Fruit fly (Drosophila melanogaster) whole organism, embryonic: ENCODE measurements around the gene Plap.
A peak's percentile ranks its signal among the peaks of the same experiment; 100 is the strongest.

Source experiments
- BEAF-32 ChIP-seq: fragments of 200-800 bp; sonication (Bioruptor generic); optimal IDR thresholded peaks from 3 replicates; lab custom pipeline; 2017; ENCODE audit warnings: missing biosample characterization, missing genetic modification characterization, mild to moderate bottlenecking, moderate library complexity, missing genetic modification reagents
- CG10366 ChIP-seq: fragments of 200-800 bp; sonication (Bioruptor generic); IDR thresholded peaks from 2 replicates; pipeline ENCODE4 v1.3.6; 2022; ENCODE audit warnings: missing biosample characterization, missing genetic modification characterization
- CG11456 ChIP-seq: fragments of 200-800 bp; sonication (Bioruptor generic); IDR thresholded peaks from 3 replicates; pipeline ENCODE4 v1.3.6; 2022; ENCODE audit warnings: missing biosample characterization, missing genetic modification characterization
- CG12942 ChIP-seq: fragments of 200-800 bp; sonication (Bioruptor generic); optimal IDR thresholded peaks from 3 replicates; lab custom pipeline; 2016; ENCODE audit warnings: missing biosample characterization, missing genetic modification characterization
- CG14667 ChIP-seq: fragments of 200-800 bp; sonication (Bioruptor generic); IDR thresholded peaks from 2 replicates; pipeline ENCODE4 v1.3.6; 2022; ENCODE audit warnings: missing biosample characterization, missing genetic modification characterization
- CG14965 ChIP-seq: fragments of 200-800 bp; sonication (Bioruptor generic); optimal IDR thresholded peaks from 2 replicates; lab custom pipeline; 2016; ENCODE audit warnings: missing biosample characterization, missing genetic modification characterization, borderline replicate concordance
- CG16779 ChIP-seq: fragments of 200-800 bp; sonication (Bioruptor generic); IDR thresholded peaks from 2 replicates; pipeline ENCODE4 v1.3.6; 2022; ENCODE audit warnings: missing biosample characterization, missing genetic modification characterization
- CG1792 ChIP-seq: fragments of 200-800 bp; sonication (Bioruptor generic); optimal IDR thresholded peaks from 2 replicates; lab custom pipeline; 2016; ENCODE audit warnings: missing biosample characterization, missing genetic modification characterization
- CG18619 ChIP-seq: fragments of 200-800 bp; sonication (Bioruptor generic); optimal IDR thresholded peaks from 3 replicates; lab custom pipeline; 2017; ENCODE audit warnings: missing biosample characterization, mild to moderate bottlenecking, missing genetic modification characterization
- CG2129 ChIP-seq: fragments of 200-800 bp; sonication (Bioruptor generic); IDR thresholded peaks from 2 replicates; pipeline ENCODE4 v1.3.6; 2022; ENCODE audit warnings: missing biosample characterization, missing genetic modification characterization; ENCODE audit not compliant: partially characterized antibody
- CG2875 ChIP-seq: fragments of 200-800 bp; sonication (Bioruptor generic); optimal IDR thresholded peaks from 2 replicates; lab custom pipeline; 2017; ENCODE audit warnings: missing biosample characterization, mild to moderate bottlenecking, missing genetic modification characterization, missing genetic modification reagents
- CG30431 ChIP-seq: fragments of 200-800 bp; sonication (Bioruptor generic); optimal IDR thresholded peaks from 2 replicates; lab custom pipeline; 2017; ENCODE audit warnings: missing biosample characterization, missing genetic modification characterization
- CG32532 ChIP-seq: fragments of 200-800 bp; sonication (Bioruptor generic); IDR thresholded peaks from 2 replicates; pipeline ENCODE4 v1.3.6; 2022; ENCODE audit warnings: missing biosample characterization, missing genetic modification characterization
- CG32767 ChIP-seq: fragments of 200-800 bp; sonication (Bioruptor generic); IDR thresholded peaks from 2 replicates; pipeline ENCODE4 v1.3.6; 2022; ENCODE audit warnings: missing biosample characterization, missing genetic modification characterization
- CG34224 ChIP-seq: fragments of 200-800 bp; sonication (Bioruptor generic); IDR thresholded peaks from 3 replicates; pipeline ENCODE4 v1.3.6; 2022; ENCODE audit warnings: missing biosample characterization, missing genetic modification characterization; ENCODE audit not compliant: partially characterized antibody
- CG6175 ChIP-seq: fragments of 200-800 bp; sonication (Bioruptor generic); IDR thresholded peaks from 3 replicates; pipeline ENCODE4 v1.3.6; 2022; ENCODE audit warnings: missing biosample characterization, missing genetic modification characterization
- CG7556 ChIP-seq: fragments of 200-800 bp; sonication (Bioruptor generic); optimal IDR thresholded peaks from 2 replicates; lab custom pipeline; 2017; ENCODE audit warnings: missing biosample characterization, mild to moderate bottlenecking, missing genetic modification characterization
- CrebB ChIP-seq: fragments of 200-800 bp; sonication (Bioruptor generic); optimal IDR thresholded peaks from 3 replicates; lab custom pipeline; 2018; ENCODE audit warnings: missing biosample characterization, mild to moderate bottlenecking, missing genetic modification characterization
- Deaf1 ChIP-seq: fragments of 200-800 bp; optimal IDR thresholded peaks from 3 replicates; lab custom pipeline; 2019; ENCODE audit warnings: missing biosample characterization, mild to moderate bottlenecking, missing genetic modification characterization, moderate library complexity
- Dip3 ChIP-seq: fragments of 200-800 bp; sonication (Bioruptor generic); optimal IDR thresholded peaks from 3 replicates; lab custom pipeline; 2016; ENCODE audit warnings: missing biosample characterization, missing genetic modification characterization
- Dll ChIP-seq: fragments of 200-800 bp; sonication (Bioruptor generic); IDR thresholded peaks from 4 replicates; pipeline ENCODE4 v1.3.6; 2022; ENCODE audit warnings: missing biosample characterization, missing genetic modification characterization; ENCODE audit not compliant: partially characterized antibody
- Doc3 ChIP-seq: fragments of 200-800 bp; sonication (Bioruptor generic); IDR thresholded peaks from 3 replicates; pipeline ENCODE4 v1.3.6; 2022; ENCODE audit warnings: missing biosample characterization, missing genetic modification characterization; ENCODE audit not compliant: partially characterized antibody
- H2.0 ChIP-seq: fragments of 200-800 bp; sonication (Bioruptor generic); IDR thresholded peaks from 2 replicates; pipeline ENCODE4 v1.3.6; 2022; ENCODE audit warnings: missing biosample characterization, missing genetic modification characterization
- HHEX ChIP-seq: fragments of 200-800 bp; sonication (Bioruptor generic); optimal IDR thresholded peaks from 3 replicates; lab custom pipeline; 2017; ENCODE audit warnings: missing biosample characterization, mild to moderate bottlenecking, missing genetic modification characterization, missing genetic modification reagents
- NC2α ChIP-seq: fragments of 200-800 bp; sonication (Bioruptor generic); optimal IDR thresholded peaks from 2 replicates; lab custom pipeline; 2016; ENCODE audit warnings: missing biosample characterization, missing genetic modification characterization
- Nf-YB ChIP-seq: fragments of 200-800 bp; sonication (Bioruptor generic); optimal IDR thresholded peaks from 3 replicates; lab custom pipeline; 2019; ENCODE audit warnings: missing biosample characterization, mild to moderate bottlenecking, missing genetic modification characterization, moderate library complexity
- Nf-YC ChIP-seq: fragments of 200-800 bp; optimal IDR thresholded peaks from 3 replicates; lab custom pipeline; 2019; ENCODE audit warnings: missing biosample characterization, mild to moderate bottlenecking, missing genetic modification characterization, moderate library complexity
- NfI ChIP-seq: fragments of 200-800 bp; sonication (Bioruptor generic); optimal IDR thresholded peaks from 3 replicates; lab custom pipeline; 2018; ENCODE audit warnings: missing biosample characterization, mild to moderate bottlenecking, missing genetic modification characterization, moderate library complexity
- Side ChIP-seq: fragments of 200-800 bp; sonication (Bioruptor generic); optimal IDR thresholded peaks from 2 replicates; lab custom pipeline; 2016; ENCODE audit warnings: missing biosample characterization, missing genetic modification characterization
- Sox102F ChIP-seq: fragments of 200-800 bp; sonication (Bioruptor generic); optimal IDR thresholded peaks from 2 replicates; lab custom pipeline; 2018; ENCODE audit warnings: missing biosample characterization, mild to moderate bottlenecking, missing genetic modification characterization, moderate library complexity
- TFAM ChIP-seq: fragments of 200-800 bp; sonication (Bioruptor generic); optimal IDR thresholded peaks from 2 replicates; lab custom pipeline; 2017; ENCODE audit warnings: missing biosample characterization, missing genetic modification characterization, inconsistent platforms
- crc ChIP-seq: fragments of 200-800 bp; sonication (Bioruptor generic); optimal IDR thresholded peaks from 2 replicates; lab custom pipeline; 2016; ENCODE audit warnings: missing biosample characterization, missing genetic modification characterization
- croc ChIP-seq: fragments of 200-800 bp; sonication (Bioruptor generic); conservative IDR thresholded peaks from 3 replicates; pipeline ENCODE4 v1.3.6; 2022; ENCODE audit warnings: missing biosample characterization, missing genetic modification characterization
- dmrt11E ChIP-seq: fragments of 200-800 bp; sonication (Bioruptor generic); optimal IDR thresholded peaks from 3 replicates; lab custom pipeline; 2018; ENCODE audit warnings: missing biosample characterization, mild to moderate bottlenecking, missing genetic modification characterization, moderate library complexity
- dysf ChIP-seq: fragments of 200-800 bp; sonication (Bioruptor generic); IDR thresholded peaks from 3 replicates; pipeline ENCODE4 v1.3.6; 2022; ENCODE audit warnings: missing biosample characterization, missing genetic modification characterization
- en ChIP-seq: fragments of 200-800 bp; sonication (Bioruptor generic); optimal IDR thresholded peaks from 2 replicates; lab custom pipeline; 2016; ENCODE audit warnings: missing biosample characterization, missing genetic modification characterization
- gcm2 ChIP-seq: fragments of 200-800 bp; sonication (Bioruptor generic); optimal IDR thresholded peaks from 2 replicates; lab custom pipeline; 2016; ENCODE audit warnings: missing biosample characterization, missing genetic modification characterization
- gem ChIP-seq: fragments of 200-800 bp; sonication (Bioruptor generic); optimal IDR thresholded peaks from 2 replicates; lab custom pipeline; 2019; ENCODE audit warnings: missing biosample characterization, mild to moderate bottlenecking, missing genetic modification characterization, moderate library complexity
- lbe ChIP-seq: fragments of 200-800 bp; sonication (Bioruptor generic); optimal IDR thresholded peaks from 2 replicates; lab custom pipeline; 2016; ENCODE audit warnings: missing biosample characterization, mild to moderate bottlenecking, missing genetic modification characterization
- mam ChIP-seq: fragments of 200-800 bp; sonication (Bioruptor generic); optimal IDR thresholded peaks from 3 replicates; lab custom pipeline; 2016; ENCODE audit warnings: missing biosample characterization, missing genetic modification characterization
- oc ChIP-seq: fragments of 200-800 bp; sonication (Bioruptor generic); optimal IDR thresholded peaks from 2 replicates; lab custom pipeline; 2018; ENCODE audit warnings: missing biosample characterization, mild to moderate bottlenecking, missing genetic modification characterization, moderate library complexity
- row ChIP-seq: fragments of 200-800 bp; sonication (Bioruptor generic); IDR thresholded peaks from 3 replicates; pipeline ENCODE4 v1.3.6; 2022; ENCODE audit warnings: missing biosample characterization, missing genetic modification characterization
- salm ChIP-seq: fragments of 200-800 bp; sonication (Bioruptor generic); optimal IDR thresholded peaks from 2 replicates; lab custom pipeline; 2018; ENCODE audit warnings: missing biosample characterization, mild to moderate bottlenecking, missing genetic modification characterization
- sens-2 ChIP-seq: fragments of 200-800 bp; sonication (Bioruptor generic); IDR thresholded peaks from 2 replicates; pipeline ENCODE4 v1.3.6; 2022; ENCODE audit warnings: missing biosample characterization, missing genetic modification characterization
- stwl ChIP-seq: fragments of 200-800 bp; sonication (Bioruptor generic); optimal IDR thresholded peaks from 3 replicates; lab custom pipeline; 2018; ENCODE audit warnings: missing biosample characterization, mild to moderate bottlenecking, missing genetic modification characterization, moderate library complexity
- tgo ChIP-seq: fragments of 200-800 bp; sonication (Bioruptor generic); IDR thresholded peaks from 3 replicates; pipeline ENCODE4 v1.3.6; 2022; ENCODE audit warnings: missing biosample characterization, missing genetic modification characterization
- tx ChIP-seq: fragments of 200-800 bp; sonication (Bioruptor generic); optimal IDR thresholded peaks from 2 replicates; lab custom pipeline; 2016; ENCODE audit warnings: missing biosample characterization, missing genetic modification characterization
- wor ChIP-seq: fragments of 200-800 bp; sonication (Bioruptor generic); IDR thresholded peaks from 2 replicates; pipeline ENCODE4 v1.3.6; 2022; ENCODE audit warnings: missing biosample characterization, missing genetic modification characterization
- z ChIP-seq: fragments of 200-800 bp; sonication (Bioruptor generic); IDR thresholded peaks from 3 replicates; pipeline ENCODE4 v1.3.6; 2022; ENCODE audit warnings: missing biosample characterization, missing genetic modification characterization

The Plap gene

dm6 chr2L:1157679-1158518 is 12.3 kb downstream of the Plap start, which contains the start of gene capt (continued):
- peak; percentile 16 for TF ChIP-seq Dip3
- no peak for TF ChIP-seq crc (GFP tag; lab: Kevin White, UChicago)
- TF ChIP-seq CG10366 (GFP tag; lab: Robert Waterston, UW), result peak; percentile 14; the same call in 1 of the 2 replicates
- TF ChIP-seq tx (GFP tag; lab: Kevin White, UChicago), result no peak
- TF ChIP-seq en (GFP tag; lab: Kevin White, UChicago), result no peak
- TF ChIP-seq CG11456 (GFP tag; lab: Robert Waterston, UW), result peak; percentile 62; the same call in 1 of the 3 replicates
- TF ChIP-seq Deaf1, result no peak
- 0 out of 2 replicates have a peak, but pooled peaks have one; percentile 7 for TF ChIP-seq H2.0 (GFP tag; lab: Robert Waterston, UW)
- no peak for TF ChIP-seq Sox102F (GFP tag; lab: Kevin White, UChicago)
- TF ChIP-seq lbe (GFP tag; lab: Kevin White, UChicago), result no peak
- no peak for TF ChIP-seq Dll (GFP tag; lab: Robert Waterston, UW)
- TF ChIP-seq dmrt11E (tag; lab: Kevin White, UChicago), result peak; percentile 14
- no peak for TF ChIP-seq gem (tag; lab: Kevin White, UChicago)
- no peak for TF ChIP-seq Side (GFP tag; lab: Kevin White, UChicago)
- TF ChIP-seq CG14667 (GFP tag; lab: Robert Waterston, UW), result no peak
- no peak for TF ChIP-seq CG2129 (GFP tag; lab: Robert Waterston, UW)
- TF ChIP-seq gcm2 (GFP tag; lab: Kevin White, UChicago), result no peak
- TF ChIP-seq row, result peak; percentile 94
- no peak for TF ChIP-seq CG1792
- TF ChIP-seq Nf-YB (GFP tag; lab: Kevin White, UChicago), result no peak
- TF ChIP-seq croc (GFP tag; lab: Robert Waterston, UW), result no peak
- no peak for TF ChIP-seq sens-2 (GFP tag; lab: Robert Waterston, UW)
- TF ChIP-seq NfI (GFP tag; lab: Kevin White, UChicago), result no peak
- no peak for TF ChIP-seq CG34224 (GFP tag; lab: Robert Waterston, UW)
- no peak for TF ChIP-seq salm (tag; lab: Kevin White, UChicago)
- no peak for TF ChIP-seq stwl (tag; lab: Kevin White, UChicago)
- TF ChIP-seq Nf-YC, result no peak
- no peak for TF ChIP-seq CG16779 (GFP tag; lab: Robert Waterston, UW)
- TF ChIP-seq BEAF-32 (GFP tag; lab: Kevin White, UChicago), result peak; percentile 24
- TF ChIP-seq CG32767, result no peak
- TF ChIP-seq CG2875 (GFP tag; lab: Kevin White, UChicago), result no peak
- TF ChIP-seq Doc3 (GFP tag; lab: Robert Waterston, UW), result no peak
- TF ChIP-seq HHEX (GFP tag; lab: Kevin White, UChicago), result no peak
- TF ChIP-seq dysf (GFP tag; lab: Robert Waterston, UW), result peak; percentile 61; the same call in 1 of the 3 replicates
- TF ChIP-seq NC2α (GFP tag; lab: Kevin White, UChicago), result no peak
- TF ChIP-seq oc (tag; lab: Kevin White, UChicago), result no peak
- peak; percentile 51; the same call in 2 of the 3 replicates for TF ChIP-seq tgo (GFP tag; lab: Robert Waterston, UW)
- TF ChIP-seq CG32532 (GFP tag; lab: Robert Waterston, UW), result peak; percentile 41; the same call in 1 of the 2 replicates
- no peak for TF ChIP-seq CG7556
- TF ChIP-seq CrebB (tag; lab: Kevin White, UChicago), result no peak
- TF ChIP-seq CG30431 (GFP tag; lab: Kevin White, UChicago), result no peak
- no peak for TF ChIP-seq CG14965
- 0 out of 3 replicates have a peak, but pooled peaks have one; percentile 3 for TF ChIP-seq z
- no peak for TF ChIP-seq CG6175
- no peak for TF ChIP-seq CG12942 (GFP tag; lab: Kevin White, UChicago)
- TF ChIP-seq mam (GFP tag; lab: Kevin White, UChicago), result peak; percentile 49
- no peak for TF ChIP-seq TFAM (GFP tag; lab: Kevin White, UChicago)
- TF ChIP-seq wor (GFP tag; lab: Robert Waterston, UW), result no peak
- TF ChIP-seq CG18619 (GFP tag; lab: Kevin White, UChicago), result no peak
